Fruit fly (Drosophila melanogaster) whole organism: ENCODE results near the gene tx.

ENCODE experiments used
- CG8478 ChIP-seq: fragments of >200 bp; optimal IDR thresholded peaks from 2 replicates; lab custom pipeline; 2018; ENCODE audit warnings: inconsistent platforms
- Dll ChIP-seq: fragments of >200 bp; optimal IDR thresholded peaks from 2 replicates; lab custom pipeline; 2017
- EcR ChIP-seq, 2 experiments: fragments of >200 bp; optimal IDR thresholded peaks; 2 replicates each; lab custom pipeline; 2017; ENCODE audit warnings: missing biosample characterization in 2 of 2, missing genetic modification characterization in 2 of 2, missing genetic modification reagents in 2 of 2
- pan ChIP-seq: fragments of >200 bp; optimal IDR thresholded peaks from 2 replicates; lab custom pipeline; 2017
- psq ChIP-seq: fragments of >200 bp; optimal IDR thresholded peaks from 2 replicates; lab custom pipeline; 2017
- usp ChIP-seq: fragments of >200 bp; optimal IDR thresholded peaks from 2 replicates; lab custom pipeline; 2017; ENCODE audit warnings: missing biosample characterization, missing genetic modification characterization, mixed read lengths

Gene tx

DNA sequence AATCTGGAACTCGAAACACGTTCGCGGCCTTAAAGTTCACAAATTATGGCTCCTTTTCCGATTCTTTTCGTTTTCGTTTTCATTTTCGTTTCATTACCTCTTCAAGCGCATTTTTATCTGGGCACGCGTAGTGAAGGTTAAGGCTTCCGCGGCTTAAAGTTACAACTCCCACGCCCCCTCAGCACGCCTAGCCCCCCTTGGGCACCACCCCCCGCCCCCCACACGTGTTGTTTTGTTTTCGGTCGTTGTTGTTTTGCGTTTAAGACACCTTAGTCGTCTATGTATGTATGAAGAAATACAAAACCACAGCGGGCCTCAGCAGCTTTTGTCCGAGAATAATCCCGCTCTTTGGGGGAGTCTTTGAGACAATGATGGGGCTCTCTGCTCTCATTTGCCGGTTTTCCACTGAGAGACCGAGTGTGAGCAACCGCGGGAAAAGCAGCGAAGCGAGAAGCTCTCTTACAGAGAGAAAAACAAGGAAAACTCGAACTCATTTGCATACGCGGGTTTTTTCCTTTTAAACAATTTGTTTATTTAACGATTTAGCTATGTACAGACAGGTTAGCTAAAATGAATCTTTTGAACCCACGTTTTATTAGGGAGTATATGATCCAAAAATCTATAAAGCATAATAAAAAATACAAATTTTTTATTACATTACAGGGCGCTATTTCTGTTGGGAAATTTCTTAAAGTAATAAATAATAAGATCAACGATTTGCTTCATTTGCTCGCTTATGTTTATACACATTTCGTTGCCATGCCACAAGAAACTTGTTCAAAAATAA lies 21.8 kb downstream of the tx start:
- TF ChIP-seq psq (lab: Kevin White, UChicago) (no peak), Dll (lab: Kevin White, UChicago) (peak; percentile 15), CG8478 (lab: Kevin White, UChicago) (no peak), pan (lab: Kevin White, UChicago) (no peak), usp (GFP tag; lab: Kevin White, UChicago) (no peak)

DNA sequence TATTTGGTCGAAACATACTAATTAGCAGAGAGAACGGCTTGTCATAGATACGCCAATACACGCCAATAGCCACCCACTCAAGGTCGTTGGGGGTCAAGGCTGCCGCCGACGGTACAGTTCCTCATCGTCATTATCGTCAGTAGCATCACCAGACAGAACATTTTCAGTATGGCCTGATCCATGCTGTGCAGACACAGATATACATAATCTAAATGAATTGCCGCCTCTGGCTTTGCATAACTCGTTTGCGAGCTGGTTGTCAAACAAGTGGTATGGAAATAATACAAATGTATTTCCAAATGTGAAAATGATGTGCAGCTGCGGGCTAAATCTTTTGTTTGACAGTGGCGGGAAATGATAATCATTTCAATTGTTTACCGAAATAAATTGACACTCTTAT lies 22.6 kb downstream of the tx start:
- TF ChIP-seq pan (lab: Kevin White, UChicago) (no peak), usp (GFP tag; lab: Kevin White, UChicago) (no peak), Dll (lab: Kevin White, UChicago) (no peak), EcR (GFP tag; optimal IDR thresholded peaks at IDR 0.05; lab: Kevin White, UChicago) (no peak), psq (lab: Kevin White, UChicago) (no peak), CG8478 (lab: Kevin White, UChicago) (no peak)

DNA sequence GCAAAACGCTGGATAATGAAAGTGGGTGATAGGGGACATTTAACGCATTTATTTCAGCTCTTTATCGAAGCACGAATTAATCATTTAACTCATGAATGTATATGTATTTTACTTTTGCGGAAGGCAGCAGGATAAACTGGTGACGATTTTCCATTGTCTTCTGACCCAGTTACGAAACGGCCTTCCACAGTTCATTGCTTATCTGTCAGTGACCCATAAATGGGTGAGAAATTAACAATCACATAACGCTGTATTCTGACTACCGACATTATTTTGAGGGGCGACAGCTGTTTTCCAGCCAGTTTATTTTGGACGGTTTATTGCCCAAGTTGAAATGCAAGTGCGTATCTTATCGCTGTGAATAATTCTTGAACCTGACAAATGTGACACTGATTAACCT lies 23.0 kb downstream of the tx start:
- TF ChIP-seq EcR (GFP tag; optimal IDR thresholded peaks at IDR 0.05; lab: Kevin White, UChicago): no peak
- no peak for TF ChIP-seq usp (GFP tag; lab: Kevin White, UChicago)

DNA sequence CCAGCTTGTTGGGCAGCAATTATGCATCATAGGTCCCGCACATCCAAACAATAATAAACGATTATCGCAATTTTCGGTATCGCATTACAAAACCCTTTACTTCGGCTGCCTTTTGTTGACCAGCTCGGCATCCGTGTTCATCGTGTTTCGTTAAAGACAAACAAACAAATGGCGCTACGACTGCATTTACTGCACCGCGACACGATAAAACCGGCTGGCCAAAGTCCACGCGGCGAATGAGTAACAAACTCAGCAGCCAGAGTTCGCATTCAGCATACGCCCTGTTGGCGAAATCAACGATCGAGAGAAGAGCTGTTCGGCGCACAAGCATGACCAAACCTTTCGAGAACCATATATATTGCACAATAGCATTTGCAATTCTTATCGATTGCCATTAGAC lies 23.8 kb downstream of the tx start:
- TF ChIP-seq EcR (GFP tag; optimal IDR thresholded peaks at IDR 0.05; lab: Kevin White, UChicago) (no peak), Dll (lab: Kevin White, UChicago) (no peak), usp (GFP tag; lab: Kevin White, UChicago) (no peak), psq (lab: Kevin White, UChicago) (no peak), pan (lab: Kevin White, UChicago) (no peak), CG8478 (lab: Kevin White, UChicago) (no peak)

DNA sequence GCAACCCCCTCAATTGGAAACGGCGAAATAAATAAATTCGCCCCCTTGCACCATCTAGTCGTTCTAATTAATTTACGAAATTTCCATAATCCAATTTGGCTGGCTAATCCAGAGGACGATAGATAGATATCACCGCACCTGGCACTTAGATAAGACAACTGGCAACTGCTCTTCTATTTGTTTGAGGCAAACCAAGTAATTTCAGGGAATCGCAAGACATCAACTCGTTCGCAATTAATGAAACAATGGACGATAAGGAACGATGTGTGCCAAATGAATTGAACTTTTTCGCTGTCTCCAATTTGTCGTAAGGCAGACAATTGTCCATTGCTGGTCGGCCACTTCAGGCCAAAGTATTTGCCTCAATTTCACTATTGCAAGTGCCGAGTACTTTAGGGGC lies 24.5 kb downstream of the tx start:
- TF ChIP-seq EcR (GFP tag; optimal IDR thresholded peaks at IDR 0.05; lab: Kevin White, UChicago): no peak
- TF ChIP-seq pan (lab: Kevin White, UChicago): no peak
- no peak for TF ChIP-seq usp (GFP tag; lab: Kevin White, UChicago)
- TF ChIP-seq Dll (lab: Kevin White, UChicago): no peak
- TF ChIP-seq psq (lab: Kevin White, UChicago): no peak
- no peak for TF ChIP-seq CG8478 (lab: Kevin White, UChicago)

DNA sequence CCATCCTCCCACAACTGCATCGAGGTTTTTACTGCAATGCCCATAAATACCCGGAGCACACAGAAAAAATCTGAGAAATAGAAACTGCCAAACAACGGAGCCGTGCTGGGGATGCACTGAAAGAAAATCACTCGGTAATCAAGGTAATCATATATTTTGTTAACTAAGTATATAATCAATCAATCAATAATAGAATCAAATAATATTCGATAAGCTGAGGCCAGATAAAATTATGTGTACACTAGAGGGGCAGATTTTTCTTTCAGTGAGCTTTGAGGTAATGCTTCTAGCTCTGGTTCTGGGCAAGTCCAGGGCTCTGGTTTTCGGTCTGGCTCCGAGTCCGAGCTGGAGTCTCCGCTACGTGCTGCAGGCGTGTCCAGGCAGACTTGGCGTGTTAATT lies 37.5 kb downstream of the tx start:
- no peak for TF ChIP-seq psq (lab: Kevin White, UChicago)
- no peak for TF ChIP-seq CG8478 (lab: Kevin White, UChicago)

DNA sequence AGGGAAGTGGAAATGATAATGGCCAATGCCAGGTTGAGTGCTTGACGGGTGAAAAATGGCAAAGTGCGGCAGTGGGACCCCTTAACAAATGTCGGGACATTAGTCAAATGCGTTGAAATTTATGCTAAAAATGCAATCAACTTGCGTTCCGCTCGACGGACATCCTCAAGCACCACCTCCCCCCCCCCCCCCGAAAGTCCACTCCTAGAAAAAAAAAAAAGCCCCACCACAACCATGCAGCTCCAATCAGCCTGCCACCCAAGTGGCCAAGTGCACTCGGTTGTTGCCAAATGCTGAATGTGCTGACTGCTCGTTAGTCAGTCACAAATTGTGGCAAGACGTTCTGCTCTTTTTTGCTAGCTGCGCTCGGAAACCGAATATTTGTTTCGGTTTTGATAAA lies 38.1 kb downstream of the tx start:
- TF ChIP-seq pan (lab: Kevin White, UChicago): no peak
- TF ChIP-seq usp (GFP tag; lab: Kevin White, UChicago): no peak
- no peak for TF ChIP-seq psq (lab: Kevin White, UChicago)
- no peak for TF ChIP-seq CG8478 (lab: Kevin White, UChicago)
- TF ChIP-seq Dll (lab: Kevin White, UChicago): no peak
- TF ChIP-seq EcR (GFP tag; optimal IDR thresholded peaks at IDR 0.05; lab: Kevin White, UChicago): no peak

DNA sequence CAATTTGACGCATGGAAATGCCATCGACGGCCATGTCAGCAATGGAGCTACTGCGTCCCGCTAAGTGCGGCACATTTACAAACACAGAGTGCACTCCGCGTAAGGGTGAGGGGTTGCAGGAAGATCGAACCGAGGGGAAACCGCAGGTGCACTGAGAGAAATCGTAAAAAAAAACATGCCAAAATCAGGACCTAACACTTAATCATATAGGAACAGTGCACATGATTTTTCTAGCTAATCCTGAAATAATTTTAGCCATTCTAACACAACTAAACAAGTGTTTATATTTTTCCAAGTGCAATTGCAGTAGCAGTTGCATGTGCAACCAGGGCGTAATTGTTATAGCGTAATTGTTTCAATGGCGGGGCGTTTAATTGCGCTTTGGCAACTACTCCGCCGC lies 38.6 kb downstream of the tx start:
- no peak for TF ChIP-seq psq (lab: Kevin White, UChicago)

DNA sequence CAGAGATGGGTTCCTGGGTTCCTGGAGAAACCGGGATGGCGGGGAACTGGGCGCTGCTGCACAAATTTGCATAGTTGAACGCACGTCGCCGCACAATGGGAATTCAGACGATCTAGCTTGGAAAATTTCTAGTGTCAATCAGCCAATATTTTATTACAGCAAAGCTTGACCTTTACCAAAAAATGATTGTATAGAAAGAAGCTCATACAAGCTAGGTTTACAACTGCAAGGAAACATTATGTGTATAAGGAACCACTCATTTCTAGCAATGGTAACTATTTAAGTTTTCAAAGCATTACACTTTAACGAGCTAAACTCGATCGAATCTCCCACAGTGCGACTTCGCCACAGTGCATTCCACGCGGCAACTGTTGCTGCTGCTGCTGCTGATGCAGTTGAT lies 39.8 kb downstream of the tx start:
- TF ChIP-seq EcR (GFP tag; optimal IDR thresholded peaks at IDR 0.05; lab: Kevin White, UChicago) (no peak), psq (lab: Kevin White, UChicago) (no peak), usp (GFP tag; lab: Kevin White, UChicago) (no peak), CG8478 (lab: Kevin White, UChicago) (no peak), Dll (lab: Kevin White, UChicago) (no peak), pan (lab: Kevin White, UChicago) (no peak)

DNA sequence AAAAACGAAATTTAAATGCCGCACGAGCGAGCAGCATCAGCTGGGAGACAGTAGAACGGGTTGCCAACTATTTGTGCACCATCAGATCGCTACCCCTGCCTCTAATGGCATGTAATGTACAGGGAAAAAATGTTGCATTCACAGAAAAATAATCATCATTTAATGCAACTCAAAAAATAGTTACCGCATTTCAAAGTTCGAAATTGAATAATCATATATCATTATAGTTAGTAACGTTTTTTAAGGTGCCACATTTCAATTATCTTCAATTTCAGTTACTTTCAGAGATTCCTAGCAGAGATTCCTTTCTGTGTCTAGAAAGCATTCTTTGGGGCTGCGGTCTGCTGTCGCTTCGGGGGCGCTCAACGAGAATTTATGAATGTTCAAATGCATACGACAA lies 40.7 kb downstream of the tx start:
- TF ChIP-seq usp (GFP tag; lab: Kevin White, UChicago) (no peak), CG8478 (lab: Kevin White, UChicago) (no peak), Dll (lab: Kevin White, UChicago) (no peak), psq (lab: Kevin White, UChicago) (no peak), EcR (GFP tag; optimal IDR thresholded peaks at IDR 0.05; lab: Kevin White, UChicago) (no peak), pan (lab: Kevin White, UChicago) (no peak)

DNA sequence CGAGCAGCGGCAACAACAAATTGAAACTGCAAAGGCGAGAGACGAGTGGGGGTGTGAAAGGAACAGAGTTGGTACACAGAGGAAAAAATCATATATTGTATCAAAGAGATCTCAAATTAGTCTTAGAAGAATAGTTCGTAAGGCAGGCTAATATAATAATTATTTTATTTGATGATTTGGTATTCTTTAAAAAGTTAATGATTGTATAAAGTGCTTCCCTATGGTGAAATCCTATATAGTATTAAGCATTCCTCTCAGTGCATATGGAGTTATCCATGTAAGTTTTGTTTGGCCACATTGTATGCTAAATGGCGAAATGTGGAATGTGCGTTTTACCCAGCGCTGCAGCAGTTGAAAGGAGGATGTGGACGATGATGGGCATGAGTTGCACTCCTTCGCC lies 43.1 kb downstream of the tx start:
- TF ChIP-seq pan (lab: Kevin White, UChicago) (no peak), EcR (GFP tag; optimal IDR thresholded peaks at IDR 0.05; lab: Kevin White, UChicago) (no peak), CG8478 (lab: Kevin White, UChicago) (no peak), usp (GFP tag; lab: Kevin White, UChicago) (no peak), psq (lab: Kevin White, UChicago) (no peak), Dll (lab: Kevin White, UChicago) (no peak)

DNA sequence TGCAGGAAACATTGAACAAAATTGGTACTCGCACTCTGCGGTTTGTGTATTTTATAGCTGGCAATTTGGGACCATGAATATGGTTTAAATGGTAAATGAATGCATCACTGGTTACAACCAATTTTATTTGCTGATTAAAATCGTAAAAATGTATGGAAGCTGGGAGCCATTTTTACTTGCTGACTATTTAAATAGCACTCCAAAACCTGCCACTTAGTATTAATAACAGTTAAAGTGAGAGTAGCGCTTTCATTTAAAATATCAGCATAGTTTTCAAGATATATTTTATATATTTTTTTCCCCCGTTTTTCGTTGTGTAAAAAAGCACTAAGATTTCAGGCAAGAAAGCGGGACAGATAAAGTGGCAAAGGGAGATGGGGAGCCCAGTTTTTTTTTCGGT lies 43.9 kb downstream of the tx start:
- TF ChIP-seq psq (lab: Kevin White, UChicago) (no peak), CG8478 (lab: Kevin White, UChicago) (no peak)
